Worm (Caenorhabditis elegans): ENCODE results near the gene col-170.

DNA sequence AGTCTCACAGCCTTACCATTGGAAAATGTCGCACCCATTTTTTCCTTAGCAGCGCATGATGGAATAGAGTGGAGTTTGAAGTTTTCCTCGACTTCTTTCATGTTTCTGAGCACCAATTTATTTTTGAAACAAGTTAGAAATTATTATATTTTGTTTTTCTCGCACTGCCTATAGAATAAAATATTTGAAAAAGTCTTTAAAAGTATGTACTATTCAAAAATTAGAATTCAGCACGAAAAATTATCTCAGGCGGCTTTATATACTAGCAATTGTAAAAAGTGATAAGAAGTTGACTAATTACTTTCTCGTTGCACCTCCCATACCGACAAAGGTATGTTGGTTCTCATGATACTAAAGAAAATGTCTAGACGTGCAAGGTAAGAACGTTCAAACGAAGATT, 15.5 kb downstream of the col-170 start, which contains the start of gene C03B1.9:
- no peak for TF ChIP-seq pha-4 (tag; optimal IDR thresholded peaks at IDR 0.05)
- TF ChIP-seq hlh-13 (GFP tag; optimal IDR thresholded peaks at IDR 0.05): no peak
- TF ChIP-seq mec-3 (tag; optimal IDR thresholded peaks at IDR 0.05; ENCODE audit: borderline replicate concordance): no peak
- TF ChIP-seq elt-2 (tag; optimal IDR thresholded peaks at IDR 0.05): no peak
- TF ChIP-seq dmd-4 (tag; optimal IDR thresholded peaks at IDR 0.05; ENCODE audit: borderline replicate concordance): no peak
- no peak for TF ChIP-seq sox-2 (GFP tag; IDR thresholded peaks at IDR 0.05)
- no peak for TF ChIP-seq fkh-10 (GFP tag; optimal IDR thresholded peaks at IDR 0.05)
- TF ChIP-seq sox-4 (tag; optimal IDR thresholded peaks at IDR 0.05): no peak
- no peak for TF ChIP-seq zip-5 (tag; optimal IDR thresholded peaks at IDR 0.05)
- no peak for TF ChIP-seq ama-1 (optimal IDR thresholded peaks at IDR 0.05)
